Fruit fly (Drosophila melanogaster) whole organism, embryonic: ENCODE results near the gene CG17029.

Experiments used
- Atf3 ChIP-seq: fragments of 200-800 bp; sonication (Bioruptor generic); optimal IDR thresholded peaks from 3 replicates; lab custom pipeline; 2016; ENCODE audit warnings: missing biosample characterization, missing genetic modification characterization
- Blimp-1 ChIP-seq: fragments of 200-800 bp; sonication (Bioruptor generic); optimal IDR thresholded peaks from 3 replicates; lab custom pipeline; 2018; ENCODE audit warnings: missing biosample characterization, missing genetic modification characterization, mild to moderate bottlenecking, moderate library complexity, missing genetic modification reagents
- CG10274 ChIP-seq: fragments of 200-800 bp; sonication (Bioruptor generic); optimal IDR thresholded peaks from 3 replicates; lab custom pipeline; 2017; ENCODE audit warnings: missing biosample characterization, mild to moderate bottlenecking, missing genetic modification characterization
- CG10321 ChIP-seq: fragments of 200-800 bp; sonication (Bioruptor generic); IDR thresholded peaks from 2 replicates; pipeline ENCODE4 v1.3.6; 2022; ENCODE audit warnings: missing biosample characterization, missing genetic modification characterization
- CG11247 ChIP-seq: fragments of 200-800 bp; sonication (Bioruptor generic); IDR thresholded peaks from 2 replicates; pipeline ENCODE4 v1.3.6; 2022; ENCODE audit warnings: missing biosample characterization, missing genetic modification characterization
- CG11504 ChIP-seq: fragments of 200-800 bp; sonication (Bioruptor generic); optimal IDR thresholded peaks from 3 replicates; lab custom pipeline; 2019; ENCODE audit warnings: missing biosample characterization, mild to moderate bottlenecking, missing genetic modification characterization, moderate library complexity
- CG11696 ChIP-seq: fragments of 200-800 bp; sonication (Bioruptor generic); IDR thresholded peaks from 2 replicates; pipeline ENCODE4 v1.3.6; 2022; ENCODE audit warnings: missing biosample characterization, missing genetic modification characterization
- CG12744 ChIP-seq: fragments of 200-800 bp; sonication (Bioruptor generic); optimal IDR thresholded peaks from 2 replicates; lab custom pipeline; 2016; ENCODE audit warnings: missing biosample characterization, missing genetic modification characterization
- CG12769 ChIP-seq: fragments of 200-800 bp; sonication (Bioruptor generic); optimal IDR thresholded peaks from 2 replicates; lab custom pipeline; 2019; ENCODE audit warnings: missing biosample characterization, mild to moderate bottlenecking, missing genetic modification characterization, moderate library complexity
- CG13123 ChIP-seq: fragments of 200-800 bp; sonication (Bioruptor generic); optimal IDR thresholded peaks from 2 replicates; lab custom pipeline; 2016; ENCODE audit warnings: missing biosample characterization, missing genetic modification characterization
- CG17829 ChIP-seq: fragments of 200-800 bp; optimal IDR thresholded peaks from 2 replicates; lab custom pipeline; 2019; ENCODE audit warnings: missing biosample characterization, mild to moderate bottlenecking, missing genetic modification characterization, moderate library complexity
- CG17912 ChIP-seq: fragments of 200-800 bp; sonication (Bioruptor generic); optimal IDR thresholded peaks from 2 replicates; lab custom pipeline; 2018; ENCODE audit warnings: missing biosample characterization, mild to moderate bottlenecking, missing genetic modification characterization
- CG1832 ChIP-seq: fragments of 200-800 bp; sonication (Bioruptor generic); optimal IDR thresholded peaks from 2 replicates; lab custom pipeline; 2017; ENCODE audit warnings: missing biosample characterization, mild to moderate bottlenecking, missing genetic modification characterization, inconsistent platforms
- CG31365 ChIP-seq: fragments of 200-800 bp; sonication (Bioruptor generic); optimal IDR thresholded peaks from 2 replicates; lab custom pipeline; 2018; ENCODE audit warnings: missing biosample characterization, mild to moderate bottlenecking, missing genetic modification characterization
- CG4707 ChIP-seq: fragments of 200-800 bp; sonication (Bioruptor generic); optimal IDR thresholded peaks from 2 replicates; lab custom pipeline; 2018; ENCODE audit warnings: missing biosample characterization, mild to moderate bottlenecking, missing genetic modification characterization, moderate library complexity
- CG4820 ChIP-seq: fragments of 200-800 bp; sonication (Bioruptor generic); optimal IDR thresholded peaks from 3 replicates; lab custom pipeline; 2016; ENCODE audit warnings: missing biosample characterization, missing genetic modification characterization
- CG6254 ChIP-seq: fragments of 200-800 bp; sonication (Bioruptor generic); optimal IDR thresholded peaks from 3 replicates; lab custom pipeline; 2017; ENCODE audit warnings: mild to moderate bottlenecking, missing biosample characterization, missing genetic modification reagents, missing genetic modification characterization
- CG7928 ChIP-seq: fragments of 200-800 bp; sonication (Bioruptor generic); optimal IDR thresholded peaks from 2 replicates; lab custom pipeline; 2017; ENCODE audit warnings: missing biosample characterization, mild to moderate bottlenecking, missing genetic modification characterization
- CG7987 ChIP-seq: fragments of 200-800 bp; sonication (Bioruptor generic); optimal IDR thresholded peaks from 2 replicates; lab custom pipeline; 2018; ENCODE audit warnings: missing biosample characterization, mild to moderate bottlenecking, missing genetic modification characterization, moderate library complexity
- CG8281 ChIP-seq: fragments of 200-800 bp; sonication (Bioruptor generic); optimal IDR thresholded peaks from 2 replicates; lab custom pipeline; 2018; ENCODE audit warnings: missing biosample characterization, mild to moderate bottlenecking, missing genetic modification characterization, moderate library complexity
- CG8765 ChIP-seq: fragments of 200-800 bp; sonication (Bioruptor generic); IDR thresholded peaks from 2 replicates; pipeline ENCODE4 v1.3.6; 2022; ENCODE audit warnings: missing biosample characterization, missing genetic modification characterization
- CrebB ChIP-seq: fragments of 200-800 bp; sonication (Bioruptor generic); optimal IDR thresholded peaks from 3 replicates; lab custom pipeline; 2018; ENCODE audit warnings: missing biosample characterization, mild to moderate bottlenecking, missing genetic modification characterization
- D19B ChIP-seq: fragments of 200-800 bp; sonication (Bioruptor generic); optimal IDR thresholded peaks from 2 replicates; lab custom pipeline; 2017; ENCODE audit warnings: missing biosample characterization, mild to moderate bottlenecking, missing genetic modification characterization
- Dp ChIP-seq: fragments of 200-800 bp; sonication (Bioruptor generic); optimal IDR thresholded peaks from 2 replicates; lab custom pipeline; 2018; ENCODE audit warnings: missing biosample characterization, mild to moderate bottlenecking, missing genetic modification characterization, moderate library complexity
- ERR ChIP-seq: fragments of 200-800 bp; sonication (Bioruptor generic); optimal IDR thresholded peaks from 2 replicates; lab custom pipeline; 2016; ENCODE audit warnings: missing biosample characterization, missing genetic modification characterization
- Max ChIP-seq: fragments of 200-800 bp; sonication (Bioruptor generic); optimal IDR thresholded peaks from 2 replicates; lab custom pipeline; 2016; ENCODE audit warnings: missing biosample characterization, mild to moderate bottlenecking, missing genetic modification characterization
- Meics ChIP-seq: fragments of 200-800 bp; sonication (Bioruptor generic); optimal IDR thresholded peaks from 2 replicates; lab custom pipeline; 2017; ENCODE audit warnings: missing biosample characterization, mild to moderate bottlenecking, missing genetic modification characterization
- Myb ChIP-seq: fragments of 200-800 bp; sonication (Bioruptor generic); optimal IDR thresholded peaks from 2 replicates; lab custom pipeline; 2016; ENCODE audit warnings: missing biosample characterization, missing genetic modification characterization
- NFAT ChIP-seq: fragments of 200-800 bp; sonication (Bioruptor generic); IDR thresholded peaks from 2 replicates; pipeline ENCODE4 v1.3.6; 2022; ENCODE audit warnings: missing biosample characterization, missing genetic modification characterization
- Opbp ChIP-seq: fragments of 200-800 bp; sonication (Bioruptor generic); IDR thresholded peaks from 3 replicates; pipeline ENCODE4 v1.3.6; 2022; ENCODE audit warnings: missing biosample characterization, missing genetic modification characterization; ENCODE audit not compliant: partially characterized antibody
- ase ChIP-seq: fragments of 200-800 bp; sonication (Bioruptor generic); IDR thresholded peaks from 3 replicates; pipeline ENCODE4 v1.3.6; 2022; ENCODE audit warnings: missing biosample characterization, missing genetic modification characterization
- bbx ChIP-seq: fragments of 200-800 bp; sonication (Bioruptor generic); IDR thresholded peaks from 2 replicates; pipeline ENCODE4 v1.3.6; 2022; ENCODE audit warnings: missing biosample characterization, missing genetic modification characterization; ENCODE audit not compliant: partially characterized antibody
- bcd ChIP-seq: fragments of 200-800 bp; sonication (Bioruptor generic); optimal IDR thresholded peaks from 2 replicates; lab custom pipeline; 2017; ENCODE audit warnings: missing biosample characterization, mild to moderate bottlenecking, missing genetic modification characterization
- br ChIP-seq: fragments of >200 bp; optimal IDR thresholded peaks from 2 replicates; lab custom pipeline; 2017
- dmrt11E ChIP-seq: fragments of 200-800 bp; sonication (Bioruptor generic); optimal IDR thresholded peaks from 3 replicates; lab custom pipeline; 2018; ENCODE audit warnings: missing biosample characterization, mild to moderate bottlenecking, missing genetic modification characterization, moderate library complexity
- ewg ChIP-seq: fragments of 200-800 bp; sonication (Bioruptor generic); optimal IDR thresholded peaks from 3 replicates; lab custom pipeline; 2017; ENCODE audit warnings: mild to moderate bottlenecking, missing biosample characterization, missing genetic modification reagents, missing genetic modification characterization
- fru ChIP-seq: fragments of >200 bp; optimal IDR thresholded peaks from 2 replicates; lab custom pipeline; 2017
- hb ChIP-seq: fragments of 200-800 bp; sonication (Bioruptor generic); IDR thresholded peaks from 3 replicates; pipeline ENCODE4 v1.3.6; 2022; ENCODE audit warnings: missing biosample characterization, missing genetic modification characterization; ENCODE audit not compliant: partially characterized antibody
- insv ChIP-seq, 2 experiments: fragments of 200-800 bp; sonication (Bioruptor generic); optimal IDR thresholded peaks; 3 replicates each; lab custom pipeline; 2016 to 2018; ENCODE audit warnings: missing biosample characterization in 2 of 2, missing genetic modification characterization in 2 of 2
- lbe ChIP-seq: fragments of 200-800 bp; sonication (Bioruptor generic); optimal IDR thresholded peaks from 2 replicates; lab custom pipeline; 2016; ENCODE audit warnings: missing biosample characterization, mild to moderate bottlenecking, missing genetic modification characterization
- nom ChIP-seq: fragments of 200-800 bp; sonication (Bioruptor generic); optimal IDR thresholded peaks from 2 replicates; lab custom pipeline; 2017; ENCODE audit warnings: missing biosample characterization, missing genetic modification characterization, mild to moderate bottlenecking, moderate library complexity, missing genetic modification reagents
- pan ChIP-seq, 4 experiments: fragments of >200 bp in 3 of 4; fragments of 200-800 bp in 1 of 4; sonication (Bioruptor generic) in 1 of 4; optimal IDR thresholded peaks in 3 of 4; IDR thresholded peaks in 1 of 4; 2 replicates each; pipeline versions ENCODE4 v1.3.6 to Lab custom; 2017 to 2022; ENCODE audit warnings: missing biosample characterization in 2 of 4, missing genetic modification characterization in 2 of 4, mixed read lengths in 1 of 4
- ranshi ChIP-seq: fragments of 200-800 bp; sonication (Bioruptor generic); IDR thresholded peaks from 2 replicates; pipeline ENCODE4 v1.3.6; 2022; ENCODE audit warnings: missing biosample characterization, missing genetic modification characterization
- shn ChIP-seq: fragments of 200-800 bp; sonication (Bioruptor generic); optimal IDR thresholded peaks from 3 replicates; lab custom pipeline; 2016; ENCODE audit warnings: missing biosample characterization, missing genetic modification characterization
- slou ChIP-seq: fragments of 200-800 bp; sonication (Bioruptor generic); optimal IDR thresholded peaks from 3 replicates; lab custom pipeline; 2016; ENCODE audit warnings: missing biosample characterization, missing genetic modification characterization
- sna ChIP-seq: fragments of 200-800 bp; sonication (Bioruptor generic); IDR thresholded peaks from 2 replicates; pipeline ENCODE4 v1.3.6; 2022; ENCODE audit warnings: missing biosample characterization, missing genetic modification characterization; ENCODE audit not compliant: partially characterized antibody
- tgo ChIP-seq: fragments of 200-800 bp; sonication (Bioruptor generic); IDR thresholded peaks from 3 replicates; pipeline ENCODE4 v1.3.6; 2022; ENCODE audit warnings: missing biosample characterization, missing genetic modification characterization
- tup ChIP-seq: fragments of 200-800 bp; sonication (Bioruptor generic); optimal IDR thresholded peaks from 2 replicates; lab custom pipeline; 2016; ENCODE audit warnings: missing biosample characterization, mild to moderate bottlenecking, missing genetic modification characterization, moderate library complexity
- vnd ChIP-seq: fragments of 200-800 bp; sonication (Bioruptor generic); IDR thresholded peaks from 3 replicates; pipeline ENCODE4 v1.3.6; 2022; ENCODE audit warnings: missing biosample characterization, missing genetic modification characterization; ENCODE audit not compliant: partially characterized antibody
- zen2 ChIP-seq: fragments of 200-800 bp; sonication (Bioruptor generic); IDR thresholded peaks from 3 replicates; pipeline ENCODE4 v1.3.6; 2022; ENCODE audit warnings: missing biosample characterization, missing genetic modification characterization; ENCODE audit not compliant: partially characterized antibody

Gene CG17029

dm6 chr3L:15940823-15941222 lies 35.8 kb upstream of the CG17029 start (continued):
- no peak for TF ChIP-seq CG11696 (GFP tag; lab: Robert Waterston, UW)
- TF ChIP-seq CG10321 (GFP tag; lab: Robert Waterston, UW): no peak
- peak; percentile 45; the same call in 1 of the 3 replicates for TF ChIP-seq tgo (GFP tag; lab: Robert Waterston, UW)
- peak; percentile 78 for TF ChIP-seq ewg (GFP tag; lab: Kevin White, UChicago)
- peak; percentile 69 for TF ChIP-seq lbe (GFP tag; lab: Kevin White, UChicago)
- TF ChIP-seq insv (GFP tag; optimal IDR thresholded peaks at IDR 0.05; lab: Kevin White, UChicago): no peak
- no peak for TF ChIP-seq Opbp
- peak; percentile 76 for TF ChIP-seq CG11504 (tag; lab: Kevin White, UChicago)
- peak; percentile 57 for TF ChIP-seq CG17829 (tag; lab: Kevin White, UChicago)
- peak; percentile 0 for TF ChIP-seq Meics (GFP tag; lab: Kevin White, UChicago)
- peak; percentile 8 for TF ChIP-seq CG12769 (tag; lab: Kevin White, UChicago)
- TF ChIP-seq Myb: no peak
- no peak for TF ChIP-seq dmrt11E (tag; lab: Kevin White, UChicago)
- TF ChIP-seq Atf3: no peak
- peak; percentile 68 for TF ChIP-seq ranshi (GFP tag; lab: Robert Waterston, UW)
- no peak for TF ChIP-seq ERR (GFP tag; lab: Kevin White, UChicago)
- peak; percentile 62 for TF ChIP-seq CG6254 (GFP tag; lab: Kevin White, UChicago)
- TF ChIP-seq NFAT (GFP tag; lab: Robert Waterston, UW): 0 out of 2 replicates have a peak, but pooled peaks have one; percentile 17
- no peak for TF ChIP-seq nom (GFP tag; lab: Kevin White, UChicago)
- TF ChIP-seq vnd: no peak
- no peak for TF ChIP-seq pan (optimal IDR thresholded peaks at IDR 0.05; lab: Kevin White, UChicago)
- peak in 1 of 2 experiments; percentile 79 for TF ChIP-seq pan (GFP tag; optimal IDR thresholded peaks at IDR 0.05 in 1 of 2, IDR thresholded peaks at IDR 0.05 in 1 of 2)
- TF ChIP-seq CG13123: peak; percentile 1
- TF ChIP-seq br (lab: Kevin White, UChicago): no peak
- no peak for TF ChIP-seq sna (GFP tag; lab: Robert Waterston, UW)
- TF ChIP-seq CG7928: no peak
- no peak for TF ChIP-seq slou
- TF ChIP-seq fru (lab: Kevin White, UChicago): no peak
- TF ChIP-seq D19B (GFP tag; lab: Kevin White, UChicago): no peak
- TF ChIP-seq Blimp-1 (GFP tag; lab: Kevin White, UChicago): peak; percentile 83
- TF ChIP-seq bcd (GFP tag; lab: Kevin White, UChicago): peak; percentile 61
- TF ChIP-seq CG12744: no peak
- TF ChIP-seq CG17912 (GFP tag; lab: Kevin White, UChicago): no peak
- no peak for TF ChIP-seq zen2 (GFP tag; lab: Robert Waterston, UW)
- no peak for TF ChIP-seq CG10274 (GFP tag; lab: Kevin White, UChicago)
- TF ChIP-seq hb (GFP tag; lab: Robert Waterston, UW): no peak
- TF ChIP-seq tup: no peak
- peak; percentile 44 for TF ChIP-seq CG4707 (GFP tag; lab: Kevin White, UChicago)
- TF ChIP-seq CrebB (tag; lab: Kevin White, UChicago): no peak
- no peak for TF ChIP-seq bbx (GFP tag; lab: Robert Waterston, UW)
- no peak for TF ChIP-seq CG1832 (GFP tag; lab: Kevin White, UChicago)
- no peak for TF ChIP-seq CG11247 (GFP tag; lab: Robert Waterston, UW)
- peak; percentile 34 for TF ChIP-seq Max
- TF ChIP-seq Dp (GFP tag; lab: Kevin White, UChicago): no peak
- no peak for TF ChIP-seq CG7987 (GFP tag; lab: Kevin White, UChicago)
- no peak for TF ChIP-seq CG8281 (tag; lab: Kevin White, UChicago)
- no peak for TF ChIP-seq CG31365 (tag; lab: Kevin White, UChicago)
- peak; percentile 62; the same call in 2 of the 3 replicates for TF ChIP-seq ase
- TF ChIP-seq CG4820: peak; percentile 58
- TF ChIP-seq shn: no peak
- TF ChIP-seq CG8765 (GFP tag; lab: Robert Waterston, UW): no peak
